Worm (Caenorhabditis elegans) whole organism, L4 larva: ENCODE data around the gene cest-6.
A peak's percentile ranks its signal among the peaks of the same experiment; 100 is the strongest.

Experiments used
- F26F4.8 ChIP-seq: fragments of 200-800 bp; sonication (Bioruptor generic); conservative IDR thresholded peaks from 2 replicates; pipeline ENCODE4 v1.3.6; 2022; ENCODE audit warnings: missing genetic modification characterization, missing compliant biosample characterization
- F49E8.2 ChIP-seq: sonication (generic microtip); optimal IDR thresholded peaks from 2 replicates; lab custom pipeline; 2016; ENCODE audit warnings: missing compliant biosample characterization, mild to moderate bottlenecking, missing genetic modification characterization, borderline replicate concordance
- aly-2 ChIP-seq: sonication (generic microtip); optimal IDR thresholded peaks from 2 replicates; lab custom pipeline; 2018; ENCODE audit warnings: missing biosample characterization, missing genetic modification characterization
- jun-1 ChIP-seq: fragments of 150-350 bp; optimal IDR thresholded peaks from 2 replicates; lab custom pipeline; 2014; ENCODE audit warnings: missing biosample characterization, missing genetic modification reagents, missing genetic modification characterization
- set-16 ChIP-seq: fragments of 200-800 bp; sonication (Bioruptor generic); IDR thresholded peaks from 2 replicates; pipeline ENCODE4 v1.3.6; 2022; ENCODE audit warnings: missing genetic modification reagents, missing genetic modification characterization, missing compliant biosample characterization
- unc-62 ChIP-seq, 3 experiments: fragments of 150-350 bp in 1 of 3; sonication (generic microtip); optimal IDR thresholded peaks in 2 of 3; peaks in 1 of 3; 1 replicate in 1 of 3; 2 replicates in 2 of 3; lab custom pipeline; 2014 to 2017; ENCODE audit warnings: missing biosample characterization in 3 of 3, missing genetic modification characterization in 3 of 3, missing genetic modification reagents in 3 of 3, missing genotype in 1 of 3

ce11 chrIV:6878912-6879554 lies 49.3 kb downstream of the cest-6 start:
- TF ChIP-seq F49E8.2 (tag; lab: Kevin White, UChicago) (no peak), aly-2 (no peak), F26F4.8 (no peak), jun-1 (tag; lab: Kevin White, UChicago) (no peak), set-16 (GFP tag; lab: Robert Waterston, UW) (no peak), unc-62 (GFP tag; optimal IDR thresholded peaks at IDR 0.05 in 1 of 2; lab: Kevin White, UChicago) (peak in 1 of 2 experiments; percentile 96), unc-62 (tag; optimal IDR thresholded peaks at IDR 0.05; lab: Kevin White, UChicago) (no peak)
